Fruit fly (Drosophila melanogaster): ENCODE results near the gene daed.
A peak's percentile ranks its signal among the peaks of the same experiment; 100 is the strongest.

Gene daed

DNA sequence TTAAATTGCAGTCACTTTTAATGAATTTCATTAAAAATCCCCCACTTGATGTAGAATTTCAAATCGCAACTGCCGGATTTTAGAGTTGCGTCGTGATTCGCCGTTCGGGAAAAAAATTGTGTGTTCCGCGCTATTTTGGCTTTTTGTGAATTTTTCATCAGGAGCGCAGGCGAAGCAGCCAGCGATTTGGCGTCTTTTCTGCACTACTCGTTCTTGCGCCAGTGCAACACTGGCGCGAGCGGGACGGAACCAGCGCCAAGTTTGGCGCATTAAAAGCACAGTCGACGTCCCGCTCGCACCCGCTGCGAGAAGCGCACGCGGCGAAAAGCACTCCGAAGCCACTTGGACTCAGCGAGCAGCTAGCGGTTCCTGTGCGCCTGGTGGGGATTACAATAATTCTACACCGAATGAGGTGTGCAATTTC lies 22.7 kb downstream of the daed start (continued):
- TF ChIP-seq CG2199 (GFP tag; IDR thresholded peaks at IDR 0.05) (no peak), CG7987 (GFP tag; optimal IDR thresholded peaks at IDR 0.05) (peak; percentile 70), Nf-YA (GFP tag; IDR thresholded peaks at IDR 0.05) (no peak), Hr78 (GFP tag; optimal IDR thresholded peaks at IDR 0.05) (peak in 1 of 2 experiments; percentile 34), crp (GFP tag; optimal IDR thresholded peaks at IDR 0.05) (no peak), gt (GFP tag; IDR thresholded peaks at IDR 0.05) (no peak), eve (GFP tag; optimal IDR thresholded peaks at IDR 0.05) (no peak), zen (tag; optimal IDR thresholded peaks at IDR 0.05) (no peak), CG42726 (GFP tag; IDR thresholded peaks at IDR 0.05; ENCODE audit: partially characterized antibody) (no peak), bcd (GFP tag; optimal IDR thresholded peaks at IDR 0.05) (peak; percentile 40), dmrt99B (tag; optimal IDR thresholded peaks at IDR 0.05) (peak; percentile 48), Ets65A (GFP tag) (no peak), tna (GFP tag; IDR thresholded peaks at IDR 0.05; ENCODE audit: partially characterized antibody) (no peak), CG18476 (GFP tag; optimal IDR thresholded peaks at IDR 0.05) (no peak), gem (tag; optimal IDR thresholded peaks at IDR 0.05) (no peak), yki (optimal IDR thresholded peaks at IDR 0.05) (no peak), CG3726 (GFP tag; IDR thresholded peaks at IDR 0.05) (no peak), ranshi (GFP tag; IDR thresholded peaks at IDR 0.05) (no peak), nom (GFP tag; optimal IDR thresholded peaks at IDR 0.05) (peak; percentile 66), ase (GFP tag; IDR thresholded peaks at IDR 0.05) (no peak), CG31365 (tag; optimal IDR thresholded peaks at IDR 0.05) (peak; percentile 52), CG16779 (GFP tag; IDR thresholded peaks at IDR 0.05) (no peak), CG17359 (tag; optimal IDR thresholded peaks at IDR 0.05) (peak; percentile 14), CG6272 (GFP tag; IDR thresholded peaks at IDR 0.05) (peak; percentile 51), bigmax (GFP tag; optimal IDR thresholded peaks at IDR 0.05) (peak; percentile 18), tup (GFP tag; optimal IDR thresholded peaks at IDR 0.05) (no peak), CG2116 (GFP tag; optimal IDR thresholded peaks at IDR 0.05) (peak; percentile 99), prd (optimal IDR thresholded peaks at IDR 0.05) (no peak), prd (GFP tag; IDR thresholded peaks at IDR 0.05) (no peak), Oli (tag; optimal IDR thresholded peaks at IDR 0.05) (peak; percentile 23), Dip2 (GFP tag; IDR thresholded peaks at IDR 0.05) (no peak), tap (tag; optimal IDR thresholded peaks at IDR 0.05) (no peak), Hr51 (GFP tag; optimal IDR thresholded peaks at IDR 0.05) (peak in 1 of 2 experiments; percentile 45), ind (GFP tag; optimal IDR thresholded peaks at IDR 0.05) (no peak), Atf-2 (GFP tag; optimal IDR thresholded peaks at IDR 0.05) (no peak), Vsx1 (GFP tag; optimal IDR thresholded peaks at IDR 0.05) (peak; percentile 67), Dad (GFP tag; optimal IDR thresholded peaks at IDR 0.05) (peak; percentile 47), CG15011 (GFP tag; optimal IDR thresholded peaks at IDR 0.05) (no peak), CG8388 (GFP tag; optimal IDR thresholded peaks at IDR 0.05) (peak; percentile 33), mam (GFP tag; optimal IDR thresholded peaks at IDR 0.05) (peak; percentile 37), CG11695 (GFP tag; IDR thresholded peaks at IDR 0.05) (no peak), CG3847 (GFP tag; IDR thresholded peaks at IDR 0.05) (no peak), Dbx (GFP tag; IDR thresholded peaks at IDR 0.05) (no peak), CG31388 (GFP tag; optimal IDR thresholded peaks at IDR 0.05) (peak; percentile 17), Awh (GFP tag; IDR thresholded peaks at IDR 0.05) (no peak), Ets97D (GFP tag; optimal IDR thresholded peaks at IDR 0.05) (peak; percentile 79), Dll (GFP tag; IDR thresholded peaks at IDR 0.05; ENCODE audit: partially characterized antibody) (no peak), stc (GFP tag; IDR thresholded peaks at IDR 0.05) (no peak), CG11696 (GFP tag; IDR thresholded peaks at IDR 0.05) (no peak), bbx (GFP tag; IDR thresholded peaks at IDR 0.05; ENCODE audit: partially characterized antibody) (no peak), tio (GFP tag; optimal IDR thresholded peaks at IDR 0.05) (no peak), H2.0 (GFP tag; IDR thresholded peaks at IDR 0.05) (no peak)
